Worm (Caenorhabditis elegans) whole organism, L4 larva: ENCODE data around the gene T20G5.12.

Source experiments
- F44E2.7 ChIP-seq: fragments of 200-800 bp; sonication (Bioruptor generic); IDR thresholded peaks from 2 replicates; pipeline ENCODE4 v2.1.2; 2022; ENCODE audit warnings: missing genetic modification characterization, missing compliant biosample characterization
- Y5F2A.4 ChIP-seq: fragments of 200-800 bp; sonication (Bioruptor generic); optimal IDR thresholded peaks from 2 replicates; lab custom pipeline; 2018; ENCODE audit warnings: mild to moderate bottlenecking, missing genetic modification characterization, missing compliant biosample characterization
- ZK337.2 ChIP-seq: fragments of 200-800 bp; sonication (Bioruptor generic); IDR thresholded peaks from 2 replicates; pipeline ENCODE4 v1.3.6; 2022; ENCODE audit warnings: missing genetic modification reagents, missing genetic modification characterization, missing compliant biosample characterization
- aha-1 ChIP-seq: fragments of 150-350 bp; peaks from one replicate; lab custom pipeline; 2014; ENCODE audit warnings: missing biosample characterization, missing genetic modification characterization
- arid-1 ChIP-seq: fragments of 200-800 bp; sonication (Bioruptor generic); conservative IDR thresholded peaks from 2 replicates; pipeline ENCODE4 v1.3.6; 2022; ENCODE audit warnings: missing genetic modification reagents, missing genetic modification characterization, missing compliant biosample characterization
- attf-4 ChIP-seq: sonication (generic microtip); optimal IDR thresholded peaks from 3 replicates; lab custom pipeline; 2017; ENCODE audit warnings: missing biosample characterization, missing genetic modification characterization
- ceh-28 ChIP-seq: fragments of 150-350 bp; optimal IDR thresholded peaks from 2 replicates; lab custom pipeline; 2014; ENCODE audit warnings: missing biosample characterization, missing genetic modification reagents, missing genetic modification characterization
- daf-16 ChIP-seq, 3 experiments: sonication (generic microtip); optimal IDR thresholded peaks; 2 replicates each; lab custom pipeline; 2016 to 2017; ENCODE audit warnings: missing genetic modification characterization in 3 of 3, missing genetic modification reagents in 3 of 3, mild to moderate bottlenecking in 2 of 3, missing compliant biosample characterization in 2 of 3, missing biosample characterization in 1 of 3, moderate library complexity in 1 of 3
- dmd-6 ChIP-seq: fragments of 200-800 bp; sonication (Bioruptor generic); IDR thresholded peaks from 2 replicates; pipeline ENCODE4 v1.3.6; 2022; ENCODE audit warnings: missing genetic modification reagents, missing genetic modification characterization, missing compliant biosample characterization
- dpl-1 ChIP-seq: fragments of 150-350 bp; optimal IDR thresholded peaks from 2 replicates; lab custom pipeline; 2014; ENCODE audit warnings: missing biosample characterization, missing genetic modification reagents, missing genetic modification characterization
- egl-43 ChIP-seq: fragments of 200-800 bp; sonication (Bioruptor generic); IDR thresholded peaks from 2 replicates; pipeline ENCODE4 v1.3.6; 2022; ENCODE audit warnings: missing genetic modification reagents, missing genetic modification characterization, missing compliant biosample characterization
- hif-1 ChIP-seq, 2 experiments: sonication (generic microtip); optimal IDR thresholded peaks; 2 replicates each; lab custom pipeline; 2016 to 2017; ENCODE audit warnings: missing compliant biosample characterization in 2 of 2, missing genetic modification characterization in 2 of 2, missing genetic modification reagents in 2 of 2, missing genotype in 2 of 2, mild to moderate bottlenecking in 1 of 2
- hlh-11 ChIP-seq: fragments of 200-800 bp; sonication (Bioruptor generic); optimal IDR thresholded peaks from 2 replicates; lab custom pipeline; 2018; ENCODE audit warnings: mild to moderate bottlenecking, missing genetic modification characterization, missing compliant biosample characterization
- lim-7 ChIP-seq: fragments of 200-800 bp; sonication (Bioruptor generic); IDR thresholded peaks from 2 replicates; pipeline ENCODE4 v1.3.6; 2022; ENCODE audit warnings: missing genetic modification characterization, missing compliant biosample characterization
- lin-38 ChIP-seq: fragments of 200-800 bp; sonication (Bioruptor generic); IDR thresholded peaks from 2 replicates; pipeline ENCODE4 v1.3.6; 2022; ENCODE audit warnings: missing genetic modification reagents, missing genetic modification characterization, missing compliant biosample characterization
- lsy-2 ChIP-seq, 2 experiments: fragments of 150-350 bp in 1 of 2; sonication (generic microtip) in 1 of 2; optimal IDR thresholded peaks; 2 replicates each; lab custom pipeline; 2014 to 2017; ENCODE audit warnings: missing biosample characterization in 2 of 2, missing genetic modification characterization in 2 of 2
- mdt-29 ChIP-seq: fragments of 200-800 bp; sonication (Bioruptor generic); IDR thresholded peaks from 2 replicates; pipeline ENCODE4 v1.3.6; 2022; ENCODE audit warnings: missing genetic modification reagents, missing genetic modification characterization, missing compliant biosample characterization
- mep-1 ChIP-seq: fragments of 150-350 bp; sonication (generic microtip); optimal IDR thresholded peaks from 3 replicates; lab custom pipeline; 2014; ENCODE audit warnings: missing biosample characterization, missing genetic modification characterization
- mes-2 ChIP-seq: sonication (generic microtip); optimal IDR thresholded peaks from 2 replicates; lab custom pipeline; 2016; ENCODE audit warnings: missing genotype, mild to moderate bottlenecking, missing genetic modification characterization, missing compliant biosample characterization; ENCODE audit not compliant: poor library complexity, severe bottlenecking
- nhr-25 ChIP-seq: sonication (generic microtip); optimal IDR thresholded peaks from 2 replicates; lab custom pipeline; 2017; ENCODE audit warnings: missing genetic modification characterization, mild to moderate bottlenecking, missing compliant biosample characterization, antibody characterized with exemption, moderate library complexity, borderline replicate concordance; ENCODE audit not compliant: insufficient read depth
- nhr-28 ChIP-seq: fragments of 150-350 bp; optimal IDR thresholded peaks from 2 replicates; lab custom pipeline; 2014; ENCODE audit warnings: missing biosample characterization, missing genetic modification characterization
- nhr-6 ChIP-seq: fragments of 150-350 bp; optimal IDR thresholded peaks from 2 replicates; lab custom pipeline; 2014; ENCODE audit warnings: missing biosample characterization, missing genetic modification characterization
- nhr-77 ChIP-seq: fragments of 150-350 bp; optimal IDR thresholded peaks from 2 replicates; lab custom pipeline; 2014; ENCODE audit warnings: missing biosample characterization, missing genetic modification characterization
- rbr-2 ChIP-seq: sonication (generic microtip); optimal IDR thresholded peaks from 2 replicates; lab custom pipeline; 2016; ENCODE audit warnings: missing genotype, missing genetic modification characterization, missing compliant biosample characterization
- sdz-12 ChIP-seq: fragments of 200-800 bp; sonication (Bioruptor generic); optimal IDR thresholded peaks from 2 replicates; lab custom pipeline; 2018; ENCODE audit warnings: mild to moderate bottlenecking, missing genetic modification characterization, missing compliant biosample characterization
- set-16 ChIP-seq: fragments of 200-800 bp; sonication (Bioruptor generic); IDR thresholded peaks from 2 replicates; pipeline ENCODE4 v1.3.6; 2022; ENCODE audit warnings: missing genetic modification reagents, missing genetic modification characterization, missing compliant biosample characterization
- spr-1 ChIP-seq: sonication (generic microtip); optimal IDR thresholded peaks from 2 replicates; lab custom pipeline; 2016; ENCODE audit warnings: mild to moderate bottlenecking, missing genetic modification characterization, missing compliant biosample characterization
- tag-97 ChIP-seq: fragments of 200-800 bp; sonication (Bioruptor generic); IDR thresholded peaks from 2 replicates; pipeline ENCODE4 v1.3.6; 2022; ENCODE audit warnings: missing genetic modification characterization, missing compliant biosample characterization
- unc-130 ChIP-seq: sonication (generic microtip); optimal IDR thresholded peaks from 2 replicates; lab custom pipeline; 2016; ENCODE audit warnings: missing genetic modification reagents, missing genetic modification characterization, missing compliant biosample characterization
- unc-62 ChIP-seq, 3 experiments: fragments of 150-350 bp in 1 of 3; sonication (generic microtip); optimal IDR thresholded peaks in 2 of 3; peaks in 1 of 3; 1 replicate in 1 of 3; 2 replicates in 2 of 3; lab custom pipeline; 2014 to 2017; ENCODE audit warnings: missing biosample characterization in 3 of 3, missing genetic modification characterization in 3 of 3, missing genetic modification reagents in 3 of 3, missing genotype in 1 of 3
- ztf-11 ChIP-seq: fragments of 150-350 bp; optimal IDR thresholded peaks from 2 replicates; lab custom pipeline; 2014; ENCODE audit warnings: missing biosample characterization, missing genetic modification characterization

T20G5.12 gene

ce11 chrIII:10244013-10244412 lies 42.6 kb downstream of the T20G5.12 start:
- TF ChIP-seq aha-1 (tag; lab: Kevin White, UChicago) (peak; percentile 95), daf-16 (GFP tag; optimal IDR thresholded peaks at IDR 0.05; lab: Kevin White, UChicago) (no peak), daf-16 (tag; optimal IDR thresholded peaks at IDR 0.05; lab: Kevin White, UChicago) (no peak)

- TF ChIP-seq lim-7 (GFP tag; lab: Robert Waterston, UW) (no peak), unc-62 (GFP tag; optimal IDR thresholded peaks at IDR 0.05 in 1 of 2; lab: Kevin White, UChicago) (peak in 1 of 2 experiments; percentile 90), unc-62 (tag; optimal IDR thresholded peaks at IDR 0.05; lab: Kevin White, UChicago) (no peak), set-16 (peak; percentile 75), hif-1 (tag; optimal IDR thresholded peaks at IDR 0.05; lab: Kevin White, UChicago) (peak in 1 of 2 experiments; percentile 1), mdt-29 (GFP tag; lab: Robert Waterston, UW) (no peak), mes-2 (tag; lab: Kevin White, UChicago) (peak; percentile 73), ztf-11 (tag; lab: Kevin White, UChicago) (no peak), ZK337.2 (GFP tag; lab: Robert Waterston, UW) (no peak), hlh-11 (peak; percentile 23), Y5F2A.4 (GFP tag; lab: Kevin White, UChicago) (no peak), nhr-28 (peak; percentile 12), nhr-77 (tag; lab: Kevin White, UChicago) (peak; percentile 17), rbr-2 (tag; lab: Kevin White, UChicago) (no peak), sdz-12 (GFP tag; lab: Kevin White, UChicago) (no peak), attf-4 (tag; lab: Kevin White, UChicago) (no peak), aha-1 (tag; lab: Kevin White, UChicago) (no peak), dpl-1 (peak; percentile 73), arid-1 (no peak), lsy-2 (tag; optimal IDR thresholded peaks at IDR 0.05; lab: Kevin White, UChicago) (peak in 1 of 2 experiments; percentile 53), dmd-6 (GFP tag; lab: Robert Waterston, UW) (no peak), unc-130 (no peak), egl-43 (GFP tag; lab: Robert Waterston, UW) (peak; percentile 62; the same call in 1 of the 2 replicates), nhr-6 (tag; lab: Kevin White, UChicago) (no peak), mep-1 (tag; lab: Kevin White, UChicago) (no peak), lin-38 (peak; percentile 93), spr-1 (tag; lab: Kevin White, UChicago) (no peak), tag-97 (GFP tag; lab: Robert Waterston, UW) (no peak), F44E2.7 (no peak)
Measured at ce11 chrIII:10248441-10249137, 47.2 kb downstream of the T20G5.12 start, which contains the start of the genes div-1 and cor-1. Gene div-1, minus strand, starts transcription at chrIII:10248559. Gene cor-1, plus strand, starts transcription at chrIII:10249111.

DNA sequence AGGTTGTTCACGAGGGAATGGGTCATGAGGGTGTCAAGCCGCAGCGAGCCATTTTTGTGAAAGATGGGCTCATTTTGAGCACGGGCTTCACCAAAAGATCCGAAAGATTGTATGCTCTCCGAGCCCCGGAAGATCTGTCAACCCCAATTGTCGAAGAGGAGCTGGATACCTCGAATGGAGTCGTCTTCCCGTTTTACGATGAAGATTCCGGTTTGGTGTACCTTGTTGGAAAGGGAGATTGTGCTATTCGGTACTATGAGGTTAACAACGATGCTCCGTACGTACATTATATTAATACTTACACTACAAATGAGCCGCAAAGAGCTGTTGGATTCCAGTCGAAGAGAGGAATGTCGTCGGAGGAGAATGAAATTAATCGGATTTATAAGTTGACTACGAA lies 49.7 kb downstream of the T20G5.12 start:
- TF ChIP-seq aha-1 (tag; lab: Kevin White, UChicago) (peak; percentile 95), ceh-28 (tag; lab: Kevin White, UChicago) (no peak), nhr-25 (tag; lab: Kevin White, UChicago) (no peak)
- TF ChIP-seq, all 104 proteins: peak for 1
